Fruit fly (Drosophila melanogaster) whole organism, embryonic: Measurements from ENCODE around the gene da.

Experiments used
- BEAF-32 ChIP-seq: fragments of 200-800 bp; sonication (Bioruptor generic); optimal IDR thresholded peaks from 3 replicates; lab custom pipeline; 2017; ENCODE audit warnings: missing biosample characterization, missing genetic modification characterization, mild to moderate bottlenecking, moderate library complexity, missing genetic modification reagents
- Bteb2 ChIP-seq: fragments of 200-800 bp; sonication (Bioruptor generic); optimal IDR thresholded peaks from 2 replicates; lab custom pipeline; 2016; ENCODE audit warnings: missing biosample characterization, missing genetic modification characterization
- CG1024 ChIP-seq: fragments of 200-800 bp; sonication (Bioruptor generic); IDR thresholded peaks from 2 replicates; pipeline ENCODE4 v1.3.6; 2022; ENCODE audit warnings: missing biosample characterization, missing genetic modification characterization
- CG10462 ChIP-seq: fragments of 200-800 bp; sonication (Bioruptor generic); optimal IDR thresholded peaks from 2 replicates; lab custom pipeline; 2016; ENCODE audit warnings: missing biosample characterization, missing genetic modification characterization
- CG10654 ChIP-seq: fragments of 200-800 bp; sonication (Bioruptor generic); optimal IDR thresholded peaks from 2 replicates; lab custom pipeline; 2016; ENCODE audit warnings: missing biosample characterization, missing genetic modification characterization
- CG13287 ChIP-seq: fragments of 200-800 bp; sonication (Bioruptor generic); IDR thresholded peaks from 2 replicates; pipeline ENCODE4 v1.3.6; 2022; ENCODE audit warnings: missing biosample characterization, missing genetic modification characterization; ENCODE audit not compliant: partially characterized antibody
- CG15514 ChIP-seq: fragments of 200-800 bp; sonication (Bioruptor generic); optimal IDR thresholded peaks from 3 replicates; lab custom pipeline; 2017; ENCODE audit warnings: missing biosample characterization, missing genetic modification characterization, mild to moderate bottlenecking, moderate library complexity, missing genetic modification reagents
- CG16779 ChIP-seq: fragments of 200-800 bp; sonication (Bioruptor generic); IDR thresholded peaks from 2 replicates; pipeline ENCODE4 v1.3.6; 2022; ENCODE audit warnings: missing biosample characterization, missing genetic modification characterization
- CG17186 ChIP-seq: fragments of 200-800 bp; sonication (Bioruptor generic); optimal IDR thresholded peaks from 3 replicates; lab custom pipeline; 2017; ENCODE audit warnings: missing biosample characterization, missing genetic modification reagents, missing genetic modification characterization
- CG17361 ChIP-seq: fragments of 200-800 bp; sonication (Bioruptor generic); IDR thresholded peaks from 3 replicates; pipeline ENCODE4 v1.3.6; 2022; ENCODE audit warnings: missing biosample characterization, missing genetic modification characterization
- CG30403 ChIP-seq: fragments of 200-800 bp; sonication (Bioruptor generic); optimal IDR thresholded peaks from 3 replicates; lab custom pipeline; 2016; ENCODE audit warnings: missing biosample characterization, missing genetic modification characterization
- CG34422 ChIP-seq: fragments of 200-800 bp; sonication (Bioruptor generic); IDR thresholded peaks from 3 replicates; pipeline ENCODE4 v1.3.6; 2022; ENCODE audit warnings: missing biosample characterization, missing genetic modification characterization
- CG4707 ChIP-seq: fragments of 200-800 bp; sonication (Bioruptor generic); optimal IDR thresholded peaks from 2 replicates; lab custom pipeline; 2018; ENCODE audit warnings: missing biosample characterization, mild to moderate bottlenecking, missing genetic modification characterization, moderate library complexity
- CG6254 ChIP-seq: fragments of 200-800 bp; sonication (Bioruptor generic); optimal IDR thresholded peaks from 3 replicates; lab custom pipeline; 2017; ENCODE audit warnings: mild to moderate bottlenecking, missing biosample characterization, missing genetic modification reagents, missing genetic modification characterization
- CG8281 ChIP-seq: fragments of 200-800 bp; sonication (Bioruptor generic); optimal IDR thresholded peaks from 2 replicates; lab custom pipeline; 2018; ENCODE audit warnings: missing biosample characterization, mild to moderate bottlenecking, missing genetic modification characterization, moderate library complexity
- D ChIP-seq, 2 experiments: fragments of 200-800 bp in 1 of 2; fragments of >200 bp in 1 of 2; sonication (Bioruptor generic) in 1 of 2; optimal IDR thresholded peaks; 2 replicates in 1 of 2; 3 replicates in 1 of 2; lab custom pipeline; 2017; ENCODE audit warnings: mild to moderate bottlenecking in 1 of 2, missing biosample characterization in 1 of 2, missing genetic modification characterization in 1 of 2, missing genetic modification reagents in 1 of 2
- Drgx ChIP-seq: fragments of 200-800 bp; sonication (Bioruptor generic); IDR thresholded peaks from 2 replicates; pipeline ENCODE4 v1.3.6; 2022; ENCODE audit warnings: missing biosample characterization, missing genetic modification characterization
- HHEX ChIP-seq: fragments of 200-800 bp; sonication (Bioruptor generic); optimal IDR thresholded peaks from 3 replicates; lab custom pipeline; 2017; ENCODE audit warnings: missing biosample characterization, mild to moderate bottlenecking, missing genetic modification characterization, missing genetic modification reagents
- Hand ChIP-seq: fragments of 200-800 bp; sonication (Bioruptor generic); optimal IDR thresholded peaks from 2 replicates; lab custom pipeline; 2017; ENCODE audit warnings: mild to moderate bottlenecking, missing biosample characterization, missing genetic modification reagents, missing genetic modification characterization
- Hmx ChIP-seq: fragments of 200-800 bp; sonication (Bioruptor generic); optimal IDR thresholded peaks from 2 replicates; lab custom pipeline; 2016; ENCODE audit warnings: missing biosample characterization, missing genetic modification characterization
- MESR4 ChIP-seq: fragments of 200-800 bp; sonication (Bioruptor generic); optimal IDR thresholded peaks from 2 replicates; lab custom pipeline; 2018; ENCODE audit warnings: missing biosample characterization, mild to moderate bottlenecking, missing genetic modification characterization, moderate library complexity
- Mad ChIP-seq: fragments of 200-800 bp; sonication (Bioruptor generic); optimal IDR thresholded peaks from 2 replicates; lab custom pipeline; 2016; ENCODE audit warnings: missing biosample characterization, missing genetic modification characterization
- Neu2 ChIP-seq: fragments of 200-800 bp; sonication (Bioruptor generic); optimal IDR thresholded peaks from 3 replicates; lab custom pipeline; 2016; ENCODE audit warnings: missing biosample characterization, missing genetic modification characterization, borderline replicate concordance
- Nf-YB ChIP-seq: fragments of 200-800 bp; sonication (Bioruptor generic); optimal IDR thresholded peaks from 3 replicates; lab custom pipeline; 2019; ENCODE audit warnings: missing biosample characterization, mild to moderate bottlenecking, missing genetic modification characterization, moderate library complexity
- Nf-YC ChIP-seq: fragments of 200-800 bp; optimal IDR thresholded peaks from 3 replicates; lab custom pipeline; 2019; ENCODE audit warnings: missing biosample characterization, mild to moderate bottlenecking, missing genetic modification characterization, moderate library complexity
- Oli ChIP-seq: fragments of 200-800 bp; sonication (Bioruptor generic); optimal IDR thresholded peaks from 2 replicates; lab custom pipeline; 2018; ENCODE audit warnings: missing biosample characterization, mild to moderate bottlenecking, missing genetic modification characterization, moderate library complexity
- Rfx ChIP-seq: fragments of 200-800 bp; sonication (Bioruptor generic); IDR thresholded peaks from 2 replicates; pipeline ENCODE4 v1.3.6; 2022; ENCODE audit warnings: missing biosample characterization, missing genetic modification characterization
- Scr ChIP-seq: fragments of 200-800 bp; sonication (Bioruptor generic); IDR thresholded peaks from 2 replicates; pipeline ENCODE4 v1.3.6; 2022; ENCODE audit warnings: missing biosample characterization, missing genetic modification characterization; ENCODE audit not compliant: partially characterized antibody
- Six4 ChIP-seq: fragments of 200-800 bp; sonication (Bioruptor generic); optimal IDR thresholded peaks from 2 replicates; lab custom pipeline; 2016; ENCODE audit warnings: missing biosample characterization, missing genetic modification characterization
- Sry-δ ChIP-seq: fragments of 200-800 bp; sonication (Bioruptor generic); optimal IDR thresholded peaks from 2 replicates; lab custom pipeline; 2016; ENCODE audit warnings: missing biosample characterization, missing genetic modification characterization
- amos ChIP-seq: fragments of 200-800 bp; sonication (Bioruptor generic); IDR thresholded peaks from 2 replicates; pipeline ENCODE4 v1.3.6; 2022; ENCODE audit warnings: missing biosample characterization, missing genetic modification characterization; ENCODE audit not compliant: partially characterized antibody
- ap ChIP-seq: fragments of 200-800 bp; sonication (Bioruptor generic); IDR thresholded peaks from 2 replicates; pipeline ENCODE4 v1.3.6; 2022; ENCODE audit warnings: missing biosample characterization, missing genetic modification characterization
- bab2 ChIP-seq: fragments of 200-800 bp; sonication (Bioruptor generic); optimal IDR thresholded peaks from 2 replicates; lab custom pipeline; 2016; ENCODE audit warnings: missing biosample characterization, missing genetic modification characterization
- bigmax ChIP-seq: fragments of 200-800 bp; sonication (Bioruptor generic); optimal IDR thresholded peaks from 2 replicates; lab custom pipeline; 2018; ENCODE audit warnings: missing biosample characterization, mild to moderate bottlenecking, missing genetic modification characterization
- bsh ChIP-seq, 2 experiments: fragments of 200-800 bp; sonication (Bioruptor generic); optimal IDR thresholded peaks; 2 replicates each; lab custom pipeline; 2017 to 2018; ENCODE audit warnings: mild to moderate bottlenecking in 2 of 2, missing biosample characterization in 2 of 2, missing genetic modification characterization in 2 of 2, moderate library complexity in 1 of 2
- dmrt11E ChIP-seq: fragments of 200-800 bp; sonication (Bioruptor generic); optimal IDR thresholded peaks from 3 replicates; lab custom pipeline; 2018; ENCODE audit warnings: missing biosample characterization, mild to moderate bottlenecking, missing genetic modification characterization, moderate library complexity
- fd64A ChIP-seq: fragments of 200-800 bp; sonication (Bioruptor generic); optimal IDR thresholded peaks from 3 replicates; lab custom pipeline; 2018; ENCODE audit warnings: missing biosample characterization, mild to moderate bottlenecking, missing genetic modification characterization
- fd96Cb ChIP-seq: fragments of 200-800 bp; sonication (Bioruptor generic); optimal IDR thresholded peaks from 2 replicates; lab custom pipeline; 2018; ENCODE audit warnings: missing biosample characterization, mild to moderate bottlenecking, missing genetic modification characterization, moderate library complexity
- gfzf ChIP-seq: fragments of 200-800 bp; sonication (Bioruptor generic); optimal IDR thresholded peaks from 2 replicates; lab custom pipeline; 2016; ENCODE audit warnings: missing biosample characterization, mild to moderate bottlenecking, missing genetic modification characterization, moderate library complexity
- otp ChIP-seq: fragments of 200-800 bp; sonication (Bioruptor generic); IDR thresholded peaks from 3 replicates; pipeline ENCODE4, ENCODE4 v1.3.6; 2022; ENCODE audit warnings: missing biosample characterization, missing genetic modification characterization
- pb ChIP-seq: fragments of 200-800 bp; sonication (Bioruptor generic); optimal IDR thresholded peaks from 3 replicates; lab custom pipeline; 2016; ENCODE audit warnings: missing biosample characterization, missing genetic modification characterization
- pfk ChIP-seq: fragments of 200-800 bp; sonication (Bioruptor generic); optimal IDR thresholded peaks from 2 replicates; lab custom pipeline; 2018; ENCODE audit warnings: missing biosample characterization, mild to moderate bottlenecking, missing genetic modification characterization, moderate library complexity
- pho ChIP-seq: fragments of 200-800 bp; sonication (Bioruptor generic); optimal IDR thresholded peaks from 2 replicates; lab custom pipeline; 2016; ENCODE audit warnings: missing biosample characterization, missing genetic modification characterization
- pzg ChIP-seq: fragments of 200-800 bp; sonication (Bioruptor generic); optimal IDR thresholded peaks from 3 replicates; lab custom pipeline; 2018; ENCODE audit warnings: missing biosample characterization, mild to moderate bottlenecking, missing genetic modification characterization, moderate library complexity
- scrt ChIP-seq: fragments of 200-800 bp; sonication (Bioruptor generic); optimal IDR thresholded peaks from 2 replicates; lab custom pipeline; 2018; ENCODE audit warnings: missing biosample characterization, mild to moderate bottlenecking, missing genetic modification characterization, moderate library complexity
- slou ChIP-seq: fragments of 200-800 bp; sonication (Bioruptor generic); optimal IDR thresholded peaks from 3 replicates; lab custom pipeline; 2016; ENCODE audit warnings: missing biosample characterization, missing genetic modification characterization
- usp ChIP-seq: fragments of >200 bp; optimal IDR thresholded peaks from 2 replicates; lab custom pipeline; 2017; ENCODE audit warnings: missing biosample characterization, missing genetic modification characterization

Gene da

DNA sequence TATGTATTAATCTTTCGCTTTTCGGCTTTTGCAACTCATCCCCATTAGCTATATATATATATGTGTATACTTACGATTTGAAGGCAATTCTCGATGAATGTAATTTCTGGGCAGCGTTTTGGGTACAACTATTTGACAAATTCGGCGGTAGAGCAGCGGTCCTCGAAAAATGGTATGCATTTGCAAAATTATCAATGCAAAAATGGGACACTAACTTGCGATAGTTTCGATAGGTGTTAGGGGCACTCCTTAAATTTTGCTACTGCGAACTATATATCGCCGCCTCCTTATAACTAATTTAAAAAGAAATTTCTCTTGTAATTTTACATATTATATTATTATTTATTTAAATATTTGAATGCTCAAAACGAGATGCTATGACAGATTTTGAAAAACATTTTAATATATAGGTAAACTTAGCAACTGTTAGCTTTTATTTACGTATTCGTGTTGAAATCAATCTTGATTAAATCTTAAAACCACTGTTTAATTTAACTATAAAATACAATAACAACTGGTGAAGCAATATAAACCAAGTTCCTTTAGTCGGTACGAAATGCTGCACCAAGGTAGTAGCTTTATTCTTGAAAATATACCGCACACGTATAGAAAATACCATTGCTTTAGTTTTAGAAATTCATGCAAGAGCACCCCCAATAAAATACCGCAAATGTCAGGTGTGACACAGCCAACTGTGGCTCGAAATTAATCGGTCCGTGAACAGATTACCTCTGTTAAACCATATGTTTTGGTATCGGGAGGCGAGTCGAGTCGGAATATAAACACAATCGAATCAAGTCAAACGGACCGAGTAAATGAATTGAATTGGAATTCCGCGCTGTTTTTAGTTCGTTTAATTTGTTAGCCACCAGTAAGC is 25.6 kb downstream of the da start, which contains the start of the genes CG5355 and Klp31E (continued):
- peak; percentile 87 for TF ChIP-seq Neu2 (GFP tag; lab: Kevin White, UChicago)
- TF ChIP-seq otp (GFP tag; lab: Robert Waterston, UW), result no peak
- peak; percentile 54 for TF ChIP-seq HHEX (GFP tag; lab: Kevin White, UChicago)
- TF ChIP-seq CG4707 (GFP tag; lab: Kevin White, UChicago), result no peak
- TF ChIP-seq CG1024 (GFP tag; lab: Robert Waterston, UW), result 0 out of 2 replicates have a peak, but pooled peaks have one; percentile 27
- TF ChIP-seq CG17361, result peak; percentile 95
- peak; percentile 61 for TF ChIP-seq Six4 (GFP tag; lab: Kevin White, UChicago)
- peak; percentile 76 for TF ChIP-seq Nf-YC
- TF ChIP-seq bsh (GFP tag; optimal IDR thresholded peaks at IDR 0.05; lab: Kevin White, UChicago), result peak in 1 of 2 experiments; percentile 58
- no peak for TF ChIP-seq CG17186
- TF ChIP-seq CG13287 (GFP tag; lab: Robert Waterston, UW), result peak; percentile 75
- peak; percentile 23 for TF ChIP-seq gfzf
- peak; percentile 63 for TF ChIP-seq scrt
- TF ChIP-seq ap (GFP tag; lab: Robert Waterston, UW), result no peak
- no peak for TF ChIP-seq CG6254 (GFP tag; lab: Kevin White, UChicago)
- no peak for TF ChIP-seq usp
- peak; percentile 24 for TF ChIP-seq CG10462
- TF ChIP-seq Bteb2 (GFP tag; lab: Kevin White, UChicago), result peak; percentile 6
- peak; percentile 41 for TF ChIP-seq pfk
- TF ChIP-seq CG16779 (GFP tag; lab: Robert Waterston, UW), result no peak
- TF ChIP-seq pb (GFP tag; lab: Kevin White, UChicago), result peak; percentile 10
- peak; percentile 22 for TF ChIP-seq pho (GFP tag; lab: Kevin White, UChicago)
- peak; percentile 67 for TF ChIP-seq BEAF-32 (GFP tag; lab: Kevin White, UChicago)
- peak; percentile 80 for TF ChIP-seq dmrt11E
- no peak for TF ChIP-seq fd64A (GFP tag; lab: Kevin White, UChicago)
- peak; percentile 81 for TF ChIP-seq Scr
- no peak for TF ChIP-seq CG8281 (tag; lab: Kevin White, UChicago)
- peak; percentile 50 for TF ChIP-seq Nf-YB (GFP tag; lab: Kevin White, UChicago)
- peak; percentile 75 for TF ChIP-seq Oli (tag; lab: Kevin White, UChicago)
- TF ChIP-seq Sry-δ (GFP tag; lab: Kevin White, UChicago), result peak; percentile 69
- TF ChIP-seq CG10654 (GFP tag; lab: Kevin White, UChicago), result peak; percentile 61
- peak; percentile 53 for TF ChIP-seq Rfx (GFP tag; lab: Robert Waterston, UW)
- TF ChIP-seq bigmax (GFP tag; lab: Kevin White, UChicago), result no peak
- no peak for TF ChIP-seq Hmx (GFP tag; lab: Kevin White, UChicago)
- peak; percentile 39 for TF ChIP-seq CG15514
- TF ChIP-seq amos (GFP tag; lab: Robert Waterston, UW), result peak; percentile 68; the same call in 1 of the 2 replicates
- peak; percentile 42 for TF ChIP-seq Mad (GFP tag; lab: Kevin White, UChicago)
- TF ChIP-seq pzg (GFP tag; lab: Kevin White, UChicago), result peak; percentile 61
- TF ChIP-seq CG30403 (GFP tag; lab: Kevin White, UChicago), result peak; percentile 79
- TF ChIP-seq Hand, result no peak
- TF ChIP-seq fd96Cb (tag; lab: Kevin White, UChicago), result peak; percentile 64
- peak; percentile 53 for TF ChIP-seq MESR4 (GFP tag; lab: Kevin White, UChicago)
- TF ChIP-seq bab2 (GFP tag; lab: Kevin White, UChicago), result peak; percentile 56
- peak; percentile 18; the same call in 1 of the 3 replicates for TF ChIP-seq CG34422 (GFP tag; lab: Robert Waterston, UW)
- TF ChIP-seq D (optimal IDR thresholded peaks at IDR 0.05; lab: Kevin White, UChicago), result no peak
- TF ChIP-seq D (GFP tag; optimal IDR thresholded peaks at IDR 0.05; lab: Kevin White, UChicago), result peak; percentile 66
- TF ChIP-seq slou (GFP tag; lab: Kevin White, UChicago), result peak; percentile 12
- TF ChIP-seq Drgx, result peak; percentile 37
